Worm (Caenorhabditis elegans): Measurements from ENCODE around the gene R07E5.5.

The R07E5.5 gene

ce11 chrIII:4397115-4397514, at the start of gene R07E5.5:
Gene R07E5.5 (plus strand): TSS chrIII:4397415.
- TF ChIP-seq ztf-29 (GFP tag; IDR thresholded peaks at IDR 0.05), result no peak
- TF ChIP-seq klf-2 (GFP tag; conservative IDR thresholded peaks at IDR 0.05), result no peak
- no peak for TF ChIP-seq T22C8.4 (GFP tag; IDR thresholded peaks at IDR 0.05)
- no peak for TF ChIP-seq ref-1 (GFP tag; conservative IDR thresholded peaks at IDR 0.05)
- TF ChIP-seq cog-1 (tag; optimal IDR thresholded peaks at IDR 0.05), result no peak
- TF ChIP-seq ztf-23 (GFP tag; IDR thresholded peaks at IDR 0.05), result no peak
- TF ChIP-seq flt-1 (GFP tag; IDR thresholded peaks at IDR 0.05), result no peak
- TF ChIP-seq med-1 (GFP tag; optimal IDR thresholded peaks at IDR 0.05; ENCODE audit: insufficient read depth), result no peak
- no peak for TF ChIP-seq tab-1 (GFP tag; IDR thresholded peaks at IDR 0.05)

- TF ChIP-seq ref-1 (GFP tag; conservative IDR thresholded peaks at IDR 0.05) (no peak), ztf-23 (GFP tag; IDR thresholded peaks at IDR 0.05) (no peak), med-1 (GFP tag; optimal IDR thresholded peaks at IDR 0.05; ENCODE audit: insufficient read depth) (no peak), cog-1 (tag; optimal IDR thresholded peaks at IDR 0.05) (no peak), ztf-29 (GFP tag; IDR thresholded peaks at IDR 0.05) (no peak), klf-2 (GFP tag; conservative IDR thresholded peaks at IDR 0.05) (no peak)
Observed at ce11 chrIII:4349799-4350198, 47.4 kb upstream of the R07E5.5 start, which contains the start of gene B0285.6. Gene B0285.6 (plus strand): TSS chrIII:4350099.

ce11 chrIII:4356384-4356783, 40.8 kb upstream of the R07E5.5 start, which contains the start of gene mnp-1:
Gene mnp-1 (plus strand): TSS chrIII:4356594.
- TF ChIP-seq ref-1 (GFP tag; conservative IDR thresholded peaks at IDR 0.05) (no peak), med-1 (GFP tag; optimal IDR thresholded peaks at IDR 0.05; ENCODE audit: insufficient read depth) (no peak), flt-1 (GFP tag; IDR thresholded peaks at IDR 0.05) (0 out of 2 replicates have a peak, but pooled peaks have one; percentile 44)

- no peak for TF ChIP-seq T22C8.4 (GFP tag; IDR thresholded peaks at IDR 0.05)
- TF ChIP-seq cog-1 (tag; optimal IDR thresholded peaks at IDR 0.05), result no peak
- no peak for TF ChIP-seq tab-1 (GFP tag; IDR thresholded peaks at IDR 0.05)
- no peak for TF ChIP-seq med-1 (GFP tag; optimal IDR thresholded peaks at IDR 0.05; ENCODE audit: insufficient read depth)
- TF ChIP-seq ref-1 (GFP tag; conservative IDR thresholded peaks at IDR 0.05), result no peak
- no peak for TF ChIP-seq ztf-23 (GFP tag; IDR thresholded peaks at IDR 0.05)
- no peak for TF ChIP-seq flt-1 (GFP tag; IDR thresholded peaks at IDR 0.05)
- TF ChIP-seq klf-2 (GFP tag; conservative IDR thresholded peaks at IDR 0.05), result no peak
- TF ChIP-seq ztf-29 (GFP tag; IDR thresholded peaks at IDR 0.05), result no peak
Observed at ce11 chrIII:4357438-4357837, 39.8 kb upstream of the R07E5.5 start.

- no peak for TF ChIP-seq cog-1 (tag; optimal IDR thresholded peaks at IDR 0.05)
- TF ChIP-seq ref-1 (GFP tag; conservative IDR thresholded peaks at IDR 0.05), result no peak
- no peak for TF ChIP-seq klf-2 (GFP tag; conservative IDR thresholded peaks at IDR 0.05)
- TF ChIP-seq T22C8.4 (GFP tag; IDR thresholded peaks at IDR 0.05), result no peak
- no peak for TF ChIP-seq ztf-29 (GFP tag; IDR thresholded peaks at IDR 0.05)
- no peak for TF ChIP-seq ztf-23 (GFP tag; IDR thresholded peaks at IDR 0.05)
- TF ChIP-seq tab-1 (GFP tag; IDR thresholded peaks at IDR 0.05), result no peak
- TF ChIP-seq med-1 (GFP tag; optimal IDR thresholded peaks at IDR 0.05; ENCODE audit: insufficient read depth), result no peak
- no peak for TF ChIP-seq flt-1 (GFP tag; IDR thresholded peaks at IDR 0.05)
Observed at ce11 chrIII:4358345-4358744, 38.9 kb upstream of the R07E5.5 start.

ce11 chrIII:4359208-4359607, 38.0 kb upstream of the R07E5.5 start:
- TF ChIP-seq flt-1 (GFP tag; IDR thresholded peaks at IDR 0.05) (no peak), ref-1 (GFP tag; conservative IDR thresholded peaks at IDR 0.05) (no peak), cog-1 (tag; optimal IDR thresholded peaks at IDR 0.05) (no peak)

- TF ChIP-seq klf-2 (GFP tag; conservative IDR thresholded peaks at IDR 0.05) (no peak), ztf-29 (GFP tag; IDR thresholded peaks at IDR 0.05) (no peak), flt-1 (GFP tag; IDR thresholded peaks at IDR 0.05) (no peak)
Observed at ce11 chrIII:4359900-4360299, 37.3 kb upstream of the R07E5.5 start.

- TF ChIP-seq med-1 (GFP tag; optimal IDR thresholded peaks at IDR 0.05; ENCODE audit: insufficient read depth) (no peak), T22C8.4 (GFP tag; IDR thresholded peaks at IDR 0.05) (no peak), ref-1 (GFP tag; conservative IDR thresholded peaks at IDR 0.05) (no peak), flt-1 (GFP tag; IDR thresholded peaks at IDR 0.05) (0 out of 2 replicates have a peak, but pooled peaks have one; percentile 6)
Observed at ce11 chrIII:4362332-4362731, 34.9 kb upstream of the R07E5.5 start.

- no peak for TF ChIP-seq ztf-23 (GFP tag; IDR thresholded peaks at IDR 0.05)
Observed at ce11 chrIII:4364974-4365373, 32.2 kb upstream of the R07E5.5 start, which contains the start of gene ckb-1. Gene ckb-1 (plus strand): TSS chrIII:4365274.

- TF ChIP-seq tab-1 (GFP tag; IDR thresholded peaks at IDR 0.05) (no peak), T22C8.4 (GFP tag; IDR thresholded peaks at IDR 0.05) (no peak), flt-1 (GFP tag; IDR thresholded peaks at IDR 0.05) (no peak), ref-1 (GFP tag; conservative IDR thresholded peaks at IDR 0.05) (no peak), ztf-23 (GFP tag; IDR thresholded peaks at IDR 0.05) (no peak), med-1 (GFP tag; optimal IDR thresholded peaks at IDR 0.05; ENCODE audit: insufficient read depth) (no peak), klf-2 (GFP tag; conservative IDR thresholded peaks at IDR 0.05) (no peak), cog-1 (tag; optimal IDR thresholded peaks at IDR 0.05) (no peak), ztf-29 (GFP tag; IDR thresholded peaks at IDR 0.05) (no peak)
Observed at ce11 chrIII:4367649-4368048, 29.6 kb upstream of the R07E5.5 start, which contains the start of gene ckb-2. Gene ckb-2 (plus strand): TSS chrIII:4367949.

ce11 chrIII:4369381-4369809, 27.8 kb upstream of the R07E5.5 start:
- 0 out of 2 replicates have a peak, but pooled peaks have one; percentile 62 for TF ChIP-seq klf-2 (GFP tag; conservative IDR thresholded peaks at IDR 0.05)
- peak; percentile 66; the same call in 1 of the 2 replicates for TF ChIP-seq T22C8.4 (GFP tag; IDR thresholded peaks at IDR 0.05)
- peak; percentile 87 for TF ChIP-seq tab-1 (GFP tag; IDR thresholded peaks at IDR 0.05)
- TF ChIP-seq cog-1 (tag; optimal IDR thresholded peaks at IDR 0.05), result peak; percentile 27
- 0 out of 2 replicates have a peak, but pooled peaks have one; percentile 56 for TF ChIP-seq ztf-29 (GFP tag; IDR thresholded peaks at IDR 0.05)
- peak; percentile 93 for TF ChIP-seq flt-1 (GFP tag; IDR thresholded peaks at IDR 0.05)
- TF ChIP-seq ref-1 (GFP tag; conservative IDR thresholded peaks at IDR 0.05), result peak; percentile 63
- TF ChIP-seq ztf-23 (GFP tag; IDR thresholded peaks at IDR 0.05), result peak; percentile 85
